Worm (Caenorhabditis elegans) whole organism, young adult: ENCODE data around the gene myo-6.

Experiments used
- B0019.2 ChIP-seq: fragments of 200-800 bp; sonication (Bioruptor generic); conservative IDR thresholded peaks from 2 replicates; pipeline ENCODE4 v1.3.6; 2022; ENCODE audit warnings: missing genetic modification reagents, missing genetic modification characterization, missing compliant biosample characterization
- B0336.3 ChIP-seq: fragments of 200-800 bp; sonication (Bioruptor generic); IDR thresholded peaks from 2 replicates; pipeline ENCODE4 v1.3.6; 2022; ENCODE audit warnings: missing genetic modification characterization, missing compliant biosample characterization
- C06A6.2 ChIP-seq: fragments of 200-800 bp; sonication (Bioruptor generic); conservative IDR thresholded peaks from 2 replicates; pipeline ENCODE4 v1.3.6; 2022; ENCODE audit warnings: missing genetic modification characterization, missing compliant biosample characterization
- C17E4.6 ChIP-seq: fragments of 200-800 bp; sonication (Bioruptor generic); IDR thresholded peaks from 2 replicates; pipeline ENCODE4 v1.3.6; 2022; ENCODE audit warnings: missing genetic modification reagents, missing genetic modification characterization, missing compliant biosample characterization
- D2030.7 ChIP-seq: fragments of 200-800 bp; sonication (Bioruptor generic); IDR thresholded peaks from 2 replicates; pipeline ENCODE4 v1.3.6; 2022; ENCODE audit warnings: missing genetic modification reagents, missing genetic modification characterization, missing compliant biosample characterization
- F22D6.2 ChIP-seq: sonication (generic microtip); optimal IDR thresholded peaks from 2 replicates; lab custom pipeline; 2016; ENCODE audit warnings: mild to moderate bottlenecking, missing genetic modification characterization, missing compliant biosample characterization
- F55B11.4 ChIP-seq: sonication (generic microtip); optimal IDR thresholded peaks from 2 replicates; lab custom pipeline; 2016; ENCODE audit warnings: missing compliant biosample characterization, missing genetic modification characterization, borderline replicate concordance; ENCODE audit not compliant: insufficient read depth
- T26A5.8 ChIP-seq: sonication (generic microtip); optimal IDR thresholded peaks from 2 replicates; lab custom pipeline; 2016; ENCODE audit warnings: missing genetic modification characterization, missing compliant biosample characterization
- Y67H2A.10 ChIP-seq: fragments of 200-800 bp; sonication (Bioruptor generic); conservative IDR thresholded peaks from 2 replicates; pipeline ENCODE4 v1.3.6; 2022; ENCODE audit warnings: missing genetic modification reagents, missing genetic modification characterization, missing compliant biosample characterization
- ZK185.1 ChIP-seq: sonication (generic microtip); optimal IDR thresholded peaks from 2 replicates; lab custom pipeline; 2016; ENCODE audit warnings: mild to moderate bottlenecking, missing genetic modification characterization, missing compliant biosample characterization; ENCODE audit not compliant: poor library complexity, severe bottlenecking
- ama-1 ChIP-seq, 3 experiments: fragments of 150-350 bp in 1 of 3; sonication (generic microtip) in 2 of 3; optimal IDR thresholded peaks; 2 replicates each; lab custom pipeline; 2014 to 2018; ENCODE audit warnings: missing biosample characterization in 2 of 3, missing genetic modification characterization in 2 of 3, missing genetic modification reagents in 2 of 3
- aptf-2 ChIP-seq: fragments of 200-800 bp; sonication (Bioruptor generic); conservative IDR thresholded peaks from 2 replicates; pipeline ENCODE4 v1.3.6; 2022; ENCODE audit warnings: missing genetic modification reagents, missing genetic modification characterization, missing compliant biosample characterization
- atf-7 ChIP-seq: sonication (generic microtip); optimal IDR thresholded peaks from 2 replicates; lab custom pipeline; 2017; ENCODE audit warnings: mild to moderate bottlenecking, missing genetic modification characterization, missing compliant biosample characterization
- attf-5 ChIP-seq: fragments of 200-800 bp; sonication (Bioruptor generic); optimal IDR thresholded peaks from 2 replicates; lab custom pipeline; 2018; ENCODE audit warnings: mild to moderate bottlenecking, missing genetic modification characterization, missing compliant biosample characterization
- cebp-1 ChIP-seq, 2 experiments: fragments of 200-800 bp in 1 of 2; sonication (Bioruptor generic) in 1 of 2; sonication (generic microtip) in 1 of 2; IDR thresholded peaks in 1 of 2; optimal IDR thresholded peaks in 1 of 2; 2 replicates each; pipeline versions ENCODE4 v1.3.6 to Lab custom; 2017 to 2022; ENCODE audit warnings: missing compliant biosample characterization in 2 of 2, missing genetic modification characterization in 2 of 2, mild to moderate bottlenecking in 1 of 2, missing genetic modification reagents in 1 of 2, moderate library complexity in 1 of 2
- dpff-1 ChIP-seq: sonication (generic microtip); optimal IDR thresholded peaks from 2 replicates; lab custom pipeline; 2017; ENCODE audit warnings: mild to moderate bottlenecking, missing genetic modification characterization, missing compliant biosample characterization
- dpl-1 ChIP-seq: fragments of 150-350 bp; optimal IDR thresholded peaks from 2 replicates; lab custom pipeline; 2014; ENCODE audit warnings: missing biosample characterization, missing genetic modification reagents, missing genetic modification characterization
- egl-18 ChIP-seq: fragments of 200-800 bp; sonication (Bioruptor generic); IDR thresholded peaks from 2 replicates; pipeline ENCODE4 v1.3.6; 2022; ENCODE audit warnings: missing genetic modification reagents, missing genetic modification characterization, missing compliant biosample characterization
- ekl-4 ChIP-seq: fragments of 200-800 bp; sonication (Bioruptor generic); IDR thresholded peaks from 2 replicates; pipeline ENCODE4 v1.3.6; 2022; ENCODE audit warnings: missing genetic modification reagents, missing genetic modification characterization, missing compliant biosample characterization
- fkh-3 ChIP-seq: sonication (generic microtip); optimal IDR thresholded peaks from 2 replicates; lab custom pipeline; 2016; ENCODE audit warnings: mild to moderate bottlenecking, missing genetic modification characterization, missing compliant biosample characterization
- gei-17 ChIP-seq: fragments of 200-800 bp; sonication (Bioruptor generic); optimal IDR thresholded peaks from 2 replicates; lab custom pipeline; 2018; ENCODE audit warnings: mild to moderate bottlenecking, missing genetic modification characterization, missing compliant biosample characterization
- him-1 ChIP-seq: sonication (generic microtip); optimal IDR thresholded peaks from 2 replicates; lab custom pipeline; 2016; ENCODE audit warnings: missing genotype, missing genetic modification reagents, missing genetic modification characterization, missing compliant biosample characterization
- hlh-12 ChIP-seq: sonication (generic microtip); optimal IDR thresholded peaks from 2 replicates; lab custom pipeline; 2016; ENCODE audit warnings: missing genetic modification characterization, missing compliant biosample characterization
- hlh-26 ChIP-seq: fragments of 200-800 bp; sonication (Bioruptor generic); conservative IDR thresholded peaks from 2 replicates; pipeline ENCODE4 v1.3.6; 2022; ENCODE audit warnings: missing genetic modification reagents, missing genetic modification characterization, missing compliant biosample characterization
- hmg-20 ChIP-seq: fragments of 200-800 bp; sonication (Bioruptor generic); IDR thresholded peaks from 2 replicates; pipeline ENCODE4 v1.3.6; 2022; ENCODE audit warnings: missing genetic modification reagents, missing genetic modification characterization, missing compliant biosample characterization
- hrde-1 ChIP-seq: sonication (generic microtip); optimal IDR thresholded peaks from 2 replicates; lab custom pipeline; 2016; ENCODE audit warnings: missing genetic modification characterization, mild to moderate bottlenecking, missing compliant biosample characterization, moderate library complexity, missing genotype, missing genetic modification reagents, borderline replicate concordance
- madf-6 ChIP-seq: fragments of 200-800 bp; sonication (Bioruptor generic); IDR thresholded peaks from 2 replicates; pipeline ENCODE4 v1.3.6; 2022; ENCODE audit warnings: missing genetic modification reagents, missing genetic modification characterization, missing compliant biosample characterization
- madf-8 ChIP-seq: fragments of 200-800 bp; sonication (Bioruptor generic); conservative IDR thresholded peaks from 2 replicates; pipeline ENCODE4 v1.3.6; 2022; ENCODE audit warnings: missing genetic modification reagents, missing genetic modification characterization, missing compliant biosample characterization
- mes-4 ChIP-seq: sonication (generic microtip); optimal IDR thresholded peaks from 2 replicates; lab custom pipeline; 2016; ENCODE audit warnings: missing genotype, missing genetic modification characterization, missing compliant biosample characterization
- sdz-38 ChIP-seq: sonication (generic microtip); optimal IDR thresholded peaks from 2 replicates; lab custom pipeline; 2016; ENCODE audit warnings: missing genotype, missing genetic modification characterization, missing compliant biosample characterization
- snpc-1.1 ChIP-seq: sonication (generic microtip); optimal IDR thresholded peaks from 2 replicates; lab custom pipeline; 2017; ENCODE audit warnings: missing genetic modification characterization, mild to moderate bottlenecking, missing compliant biosample characterization, antibody characterized with exemption, moderate library complexity, missing genotype, missing genetic modification reagents; ENCODE audit not compliant: insufficient read depth
- somi-1 ChIP-seq: fragments of 200-800 bp; sonication (Bioruptor generic); optimal IDR thresholded peaks from 2 replicates; lab custom pipeline; 2018; ENCODE audit warnings: mild to moderate bottlenecking, missing genetic modification characterization, missing compliant biosample characterization
- ztf-25 ChIP-seq: fragments of 200-800 bp; sonication (Bioruptor generic); IDR thresholded peaks from 2 replicates; pipeline ENCODE4 v1.3.6; 2022; ENCODE audit warnings: missing genetic modification reagents, missing genetic modification characterization, missing compliant biosample characterization
- ztf-3 ChIP-seq: fragments of 200-800 bp; sonication (Bioruptor generic); optimal IDR thresholded peaks from 2 replicates; lab custom pipeline; 2018; ENCODE audit warnings: mild to moderate bottlenecking, missing genetic modification characterization, missing compliant biosample characterization

Gene myo-6

DNA sequence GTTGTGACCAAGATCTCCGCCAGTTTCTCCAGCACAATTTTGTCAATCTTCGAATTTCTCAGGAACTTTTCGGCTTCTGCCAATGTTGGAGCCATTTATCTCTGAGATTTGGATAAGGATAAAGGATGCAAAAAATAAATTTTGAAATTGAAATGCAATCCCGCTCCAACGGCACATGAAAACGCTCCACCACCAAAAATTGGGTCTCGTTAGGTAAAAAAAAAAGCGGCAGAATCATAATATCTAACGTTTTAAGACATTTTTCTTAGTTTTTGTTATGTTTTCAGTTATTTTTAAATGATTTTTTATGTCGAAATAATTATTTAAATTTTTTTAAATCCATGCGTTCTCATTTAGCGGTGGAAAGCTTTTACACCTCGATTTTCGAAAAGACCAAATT lies 24.8 kb downstream of the myo-6 start, which contains the start of gene F45G2.7:
F45G2.7 (minus strand) TSS at position 101 of the 400 bp plus-strand sequence.
- no peak for TF ChIP-seq egl-18 (GFP tag; lab: Robert Waterston, UW)
- TF ChIP-seq atf-7 = no peak
- no peak for TF ChIP-seq F55B11.4 (tag; lab: Kevin White, UChicago)
- TF ChIP-seq aptf-2 (GFP tag; lab: Robert Waterston, UW) = no peak
- no peak for TF ChIP-seq C17E4.6 (GFP tag; lab: Robert Waterston, UW)
- no peak for TF ChIP-seq B0336.3 (GFP tag; lab: Robert Waterston, UW)
- no peak for TF ChIP-seq F22D6.2 (tag; lab: Kevin White, UChicago)
- TF ChIP-seq snpc-1.1 (tag; lab: Kevin White, UChicago) = no peak
- TF ChIP-seq hlh-12 (tag; lab: Kevin White, UChicago) = no peak
- no peak for TF ChIP-seq cebp-1 (GFP tag; IDR thresholded peaks at IDR 0.05; lab: Robert Waterston, UW)
- no peak for TF ChIP-seq cebp-1 (tag; optimal IDR thresholded peaks at IDR 0.05; lab: Kevin White, UChicago)

DNA sequence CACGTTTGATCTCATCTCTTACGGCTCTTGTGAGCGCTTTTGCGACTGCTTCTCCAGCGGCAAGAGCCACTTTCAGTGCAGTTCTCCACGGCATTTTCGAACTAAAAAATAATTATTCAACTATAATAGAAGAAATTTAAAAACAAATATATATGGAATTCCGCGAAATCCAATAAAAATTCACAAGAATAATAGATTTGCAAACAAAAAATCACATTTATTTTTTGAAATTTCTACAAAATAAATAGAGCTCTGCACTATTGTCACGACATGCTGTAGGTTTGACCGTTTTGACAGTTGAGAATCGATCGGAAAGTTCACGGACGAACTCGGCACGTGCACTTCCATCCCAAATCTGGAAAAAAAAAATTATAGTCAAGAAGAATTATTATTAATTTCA lies 26.0 kb downstream of the myo-6 start, which contains the start of gene F45G2.8:
F45G2.8 (minus strand) TSS at position 101 of the 400 bp plus-strand sequence.
- TF ChIP-seq ztf-25 (GFP tag; lab: Robert Waterston, UW) = no peak
- TF ChIP-seq him-1 (tag; lab: Kevin White, UChicago) = no peak
- no peak for TF ChIP-seq aptf-2 (GFP tag; lab: Robert Waterston, UW)
- no peak for TF ChIP-seq T26A5.8 (tag; lab: Kevin White, UChicago)
- TF ChIP-seq sdz-38 (tag; lab: Kevin White, UChicago) = no peak
- no peak for TF ChIP-seq madf-8 (GFP tag; lab: Robert Waterston, UW)
- no peak for TF ChIP-seq gei-17 (GFP tag; lab: Kevin White, UChicago)
- TF ChIP-seq dpff-1 (tag; lab: Kevin White, UChicago) = no peak
- no peak for TF ChIP-seq ztf-3 (GFP tag; lab: Kevin White, UChicago)
- TF ChIP-seq hrde-1 = no peak
- TF ChIP-seq ama-1 (optimal IDR thresholded peaks at IDR 0.05; lab: Kevin White, UChicago) = no peak
- TF ChIP-seq ama-1 (GFP tag; optimal IDR thresholded peaks at IDR 0.05; lab: Kevin White, UChicago) = no peak
- TF ChIP-seq attf-5 (GFP tag; lab: Kevin White, UChicago) = no peak
- TF ChIP-seq Y67H2A.10 (GFP tag; lab: Robert Waterston, UW) = no peak
- no peak for TF ChIP-seq mes-4 (tag; lab: Kevin White, UChicago)
- TF ChIP-seq madf-6 (GFP tag; lab: Robert Waterston, UW) = no peak
- TF ChIP-seq ekl-4 = no peak
- no peak for TF ChIP-seq C06A6.2 (GFP tag; lab: Robert Waterston, UW)
- no peak for TF ChIP-seq hmg-20 (GFP tag; lab: Robert Waterston, UW)
- no peak for TF ChIP-seq ZK185.1 (tag; lab: Kevin White, UChicago)

DNA sequence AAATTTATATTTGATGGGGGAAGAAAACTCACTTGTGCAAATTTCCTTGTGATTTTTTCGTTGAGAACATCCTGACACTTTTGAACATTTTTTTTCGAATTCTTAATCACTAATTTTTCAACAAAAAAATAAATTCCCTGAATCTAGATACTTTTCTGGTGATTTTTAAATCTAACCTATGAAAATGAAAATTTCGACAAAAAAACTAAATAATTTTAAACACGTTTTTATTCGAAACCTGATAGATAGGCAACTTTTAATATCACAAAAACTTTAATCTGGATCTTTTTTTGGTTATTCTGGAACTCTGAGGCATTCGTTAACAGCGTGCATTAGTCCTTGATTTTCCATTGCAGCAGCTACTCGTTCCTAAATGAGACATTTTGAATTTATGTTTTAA lies 27.2 kb downstream of the myo-6 start, which contains the start of gene F45G2.9:
F45G2.9 (minus strand) TSS at position 101 of the 400 bp plus-strand sequence.
- TF ChIP-seq D2030.7 (GFP tag; lab: Robert Waterston, UW) (no peak), him-1 (tag; lab: Kevin White, UChicago) (no peak), fkh-3 (tag; lab: Kevin White, UChicago) (no peak), dpl-1 (GFP tag; lab: Kevin White, UChicago) (no peak), hlh-26 (GFP tag; lab: Robert Waterston, UW) (no peak), somi-1 (no peak), B0019.2 (GFP tag; lab: Robert Waterston, UW) (no peak)
- TF ChIP-seq, all 124 proteins: peak for 0
